Worm (Caenorhabditis elegans) whole organism, young adult: Measurements from ENCODE around the gene ZK616.5.

Experiments
- B0019.2 ChIP-seq: fragments of 200-800 bp; sonication (Bioruptor generic); conservative IDR thresholded peaks from 2 replicates; pipeline ENCODE4 v1.3.6; 2022; ENCODE audit warnings: missing genetic modification reagents, missing genetic modification characterization, missing compliant biosample characterization
- K12H6.12 ChIP-seq: fragments of 200-800 bp; sonication (Bioruptor generic); optimal IDR thresholded peaks from 2 replicates; lab custom pipeline; 2018; ENCODE audit warnings: mild to moderate bottlenecking, missing genetic modification characterization, missing compliant biosample characterization
- cebp-2 ChIP-seq: fragments of 200-800 bp; sonication (Bioruptor generic); IDR thresholded peaks from 2 replicates; pipeline ENCODE4 v1.3.6; 2022; ENCODE audit warnings: missing genetic modification characterization, missing compliant biosample characterization
- ceh-58 ChIP-seq: fragments of 200-800 bp; sonication (Bioruptor generic); IDR thresholded peaks from 2 replicates; pipeline ENCODE4 v1.3.6; 2022; ENCODE audit warnings: missing genetic modification characterization, missing compliant biosample characterization
- hlh-12 ChIP-seq: sonication (generic microtip); optimal IDR thresholded peaks from 2 replicates; lab custom pipeline; 2016; ENCODE audit warnings: missing genetic modification characterization, missing compliant biosample characterization
- hmg-1.2 ChIP-seq: fragments of 200-800 bp; sonication (Bioruptor generic); IDR thresholded peaks from 2 replicates; pipeline ENCODE4 v1.3.6; 2022; ENCODE audit warnings: missing genetic modification reagents, missing genetic modification characterization, missing compliant biosample characterization
- snpc-1.1 ChIP-seq: sonication (generic microtip); optimal IDR thresholded peaks from 2 replicates; lab custom pipeline; 2017; ENCODE audit warnings: missing genetic modification characterization, mild to moderate bottlenecking, missing compliant biosample characterization, antibody characterized with exemption, moderate library complexity, missing genotype, missing genetic modification reagents; ENCODE audit not compliant: insufficient read depth
- zfh-2 ChIP-seq: fragments of 200-800 bp; sonication (Bioruptor generic); conservative IDR thresholded peaks from 2 replicates; pipeline ENCODE4 v1.3.6; 2022; ENCODE audit warnings: missing genetic modification reagents, missing genetic modification characterization, missing compliant biosample characterization

The ZK616.5 gene

ce11 chrIV:5438705-5439104 is 47.0 kb downstream of the ZK616.5 start, which contains the start of gene mgl-3:
TSS of gene mgl-3 (plus strand) at chrIV:5439005.
- TF ChIP-seq B0019.2: no peak
- TF ChIP-seq zfh-2 (GFP tag; lab: Robert Waterston, UW): no peak
- TF ChIP-seq hmg-1.2 (GFP tag; lab: Robert Waterston, UW): no peak
- TF ChIP-seq snpc-1.1: no peak
- no peak for TF ChIP-seq ceh-58 (GFP tag; lab: Robert Waterston, UW)
- TF ChIP-seq K12H6.12: no peak
- TF ChIP-seq hlh-12: no peak
- TF ChIP-seq cebp-2 (GFP tag; lab: Robert Waterston, UW): no peak
- TF ChIP-seq, all 124 proteins: peak for 0
